Worm (Caenorhabditis elegans) whole organism, young adult: ENCODE measurements around the gene F10E9.12.

Experiments
- F52B5.7 ChIP-seq: sonication (generic microtip); optimal IDR thresholded peaks from 2 replicates; lab custom pipeline; 2016; ENCODE audit warnings: mild to moderate bottlenecking, missing genetic modification characterization, missing compliant biosample characterization
- pha-4 ChIP-seq: fragments of 150-350 bp; sonication (generic microtip); optimal IDR thresholded peaks from 2 replicates; lab custom pipeline; 2014; ENCODE audit warnings: missing biosample characterization, missing genetic modification reagents, missing genetic modification characterization

ce11 chrIII:8375000-8375399 lies 50.7 kb downstream of the F10E9.12 start, which contains the start of gene met-2:
- TF ChIP-seq F52B5.7 (tag; lab: Kevin White, UChicago): no peak
- TF ChIP-seq pha-4: no peak
